Worm (Caenorhabditis elegans) whole organism, late embryonic: ENCODE data around the gene Y105C5A.508.

Experiments
- ceh-22 ChIP-seq: sonication (generic microtip); optimal IDR thresholded peaks from 2 replicates; lab custom pipeline; 2017; ENCODE audit warnings: missing biosample characterization, missing genetic modification characterization
- nfya-1 ChIP-seq: sonication (generic microtip); optimal IDR thresholded peaks from 2 replicates; lab custom pipeline; 2017; ENCODE audit warnings: missing genetic modification characterization, mild to moderate bottlenecking, missing compliant biosample characterization, antibody characterized with exemption, moderate library complexity

DNA sequence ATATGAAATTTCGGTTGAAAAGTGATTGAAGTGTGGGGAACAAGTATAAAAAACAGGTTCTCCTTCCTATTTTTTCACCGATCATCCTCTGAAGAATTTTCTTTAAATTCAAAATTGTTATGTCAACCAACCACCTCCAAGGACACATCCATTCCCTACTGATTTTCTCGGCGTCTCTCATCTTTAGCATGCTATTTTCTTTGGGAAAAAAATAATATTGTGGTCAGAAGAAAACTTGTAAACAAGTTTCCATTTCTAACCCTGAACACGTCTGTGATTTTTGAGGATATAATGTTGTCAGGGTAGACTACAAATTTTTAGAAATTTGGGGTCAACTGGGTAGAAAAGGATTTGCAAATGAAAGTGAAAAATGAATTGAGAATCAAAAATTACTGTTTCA is 33.9 kb downstream of the Y105C5A.508 start:
- TF ChIP-seq ceh-22 = no peak
- no peak for TF ChIP-seq nfya-1
